Fruit fly (Drosophila melanogaster) whole organism, embryonic: ENCODE data around the gene Fdh.

Experiments
- Bdp1 ChIP-seq: fragments of 200-800 bp; sonication (Bioruptor generic); optimal IDR thresholded peaks from 3 replicates; lab custom pipeline; 2016; ENCODE audit warnings: missing biosample characterization, missing genetic modification characterization
- Bgb ChIP-seq: fragments of 200-800 bp; sonication (Bioruptor generic); IDR thresholded peaks from 2 replicates; pipeline ENCODE4 v1.3.6; 2022; ENCODE audit warnings: missing biosample characterization, missing genetic modification characterization; ENCODE audit not compliant: partially characterized antibody
- CG10209 ChIP-seq: fragments of 200-800 bp; sonication (Bioruptor generic); optimal IDR thresholded peaks from 3 replicates; lab custom pipeline; 2017; ENCODE audit warnings: missing biosample characterization, mild to moderate bottlenecking, missing genetic modification characterization, missing genetic modification reagents
- CG12769 ChIP-seq: fragments of 200-800 bp; sonication (Bioruptor generic); optimal IDR thresholded peaks from 2 replicates; lab custom pipeline; 2019; ENCODE audit warnings: missing biosample characterization, mild to moderate bottlenecking, missing genetic modification characterization, moderate library complexity
- CG12942 ChIP-seq: fragments of 200-800 bp; sonication (Bioruptor generic); optimal IDR thresholded peaks from 3 replicates; lab custom pipeline; 2016; ENCODE audit warnings: missing biosample characterization, missing genetic modification characterization
- CG14860 ChIP-seq: fragments of 200-800 bp; sonication (Bioruptor generic); IDR thresholded peaks from 3 replicates; pipeline ENCODE4 v1.3.6; 2022; ENCODE audit warnings: missing biosample characterization, missing genetic modification characterization; ENCODE audit not compliant: partially characterized antibody
- CG15011 ChIP-seq: fragments of 200-800 bp; sonication (Bioruptor generic); optimal IDR thresholded peaks from 3 replicates; lab custom pipeline; 2018; ENCODE audit warnings: missing biosample characterization, mild to moderate bottlenecking, missing genetic modification characterization
- CG15601 ChIP-seq: fragments of 200-800 bp; sonication (Bioruptor generic); optimal IDR thresholded peaks from 3 replicates; lab custom pipeline; 2019; ENCODE audit warnings: missing biosample characterization, mild to moderate bottlenecking, missing genetic modification characterization, moderate library complexity
- CG1602 ChIP-seq: fragments of 200-800 bp; sonication (Bioruptor generic); optimal IDR thresholded peaks from 3 replicates; lab custom pipeline; 2016; ENCODE audit warnings: missing biosample characterization, missing genetic modification characterization
- CG2712 ChIP-seq: fragments of 200-800 bp; optimal IDR thresholded peaks from 3 replicates; lab custom pipeline; 2019; ENCODE audit warnings: missing biosample characterization, mild to moderate bottlenecking, missing genetic modification characterization, moderate library complexity
- CG3995 ChIP-seq: fragments of 200-800 bp; sonication (Bioruptor generic); optimal IDR thresholded peaks from 3 replicates; lab custom pipeline; 2016; ENCODE audit warnings: missing biosample characterization, missing genetic modification characterization
- CG43689 ChIP-seq: fragments of 200-800 bp; sonication (Bioruptor generic); IDR thresholded peaks from 2 replicates; pipeline ENCODE4 v1.3.6; 2022; ENCODE audit warnings: missing biosample characterization, missing genetic modification characterization
- CG7928 ChIP-seq: fragments of 200-800 bp; sonication (Bioruptor generic); optimal IDR thresholded peaks from 2 replicates; lab custom pipeline; 2017; ENCODE audit warnings: missing biosample characterization, mild to moderate bottlenecking, missing genetic modification characterization
- CG8359 ChIP-seq: fragments of 200-800 bp; sonication (Bioruptor generic); optimal IDR thresholded peaks from 2 replicates; lab custom pipeline; 2017; ENCODE audit warnings: missing biosample characterization, mild to moderate bottlenecking, missing genetic modification characterization, borderline replicate concordance
- CG8388 ChIP-seq: fragments of 200-800 bp; sonication (Bioruptor generic); optimal IDR thresholded peaks from 2 replicates; lab custom pipeline; 2019; ENCODE audit warnings: missing biosample characterization, mild to moderate bottlenecking, missing genetic modification characterization, moderate library complexity
- CG9876 ChIP-seq: fragments of 200-800 bp; sonication (Bioruptor generic); optimal IDR thresholded peaks from 2 replicates; lab custom pipeline; 2016; ENCODE audit warnings: missing biosample characterization, missing genetic modification characterization
- CrebB ChIP-seq: fragments of 200-800 bp; sonication (Bioruptor generic); optimal IDR thresholded peaks from 3 replicates; lab custom pipeline; 2018; ENCODE audit warnings: missing biosample characterization, mild to moderate bottlenecking, missing genetic modification characterization
- Dbx ChIP-seq: fragments of 200-800 bp; sonication (Bioruptor generic); IDR thresholded peaks from 3 replicates; pipeline ENCODE4 v1.3.6; 2022; ENCODE audit warnings: missing biosample characterization, missing genetic modification characterization
- Dfd ChIP-seq, 2 experiments: fragments of >200 bp; optimal IDR thresholded peaks; 2 replicates each; lab custom pipeline; 2017; ENCODE audit warnings: missing biosample characterization in 2 of 2, missing genetic modification characterization in 2 of 2
- ERR ChIP-seq: fragments of 200-800 bp; sonication (Bioruptor generic); optimal IDR thresholded peaks from 2 replicates; lab custom pipeline; 2016; ENCODE audit warnings: missing biosample characterization, missing genetic modification characterization
- Fer2 ChIP-seq: fragments of 200-800 bp; sonication (Bioruptor generic); optimal IDR thresholded peaks from 2 replicates; lab custom pipeline; 2018; ENCODE audit warnings: missing biosample characterization, mild to moderate bottlenecking, missing genetic modification characterization, moderate library complexity
- HLH4C ChIP-seq: fragments of 200-800 bp; sonication (Bioruptor generic); IDR thresholded peaks from 3 replicates; pipeline ENCODE4 v1.3.6; 2022; ENCODE audit warnings: missing biosample characterization, missing genetic modification characterization; ENCODE audit not compliant: partially characterized antibody
- Hmr ChIP-seq: fragments of 200-800 bp; sonication (Bioruptor generic); optimal IDR thresholded peaks from 3 replicates; lab custom pipeline; 2017; ENCODE audit warnings: mild to moderate bottlenecking, missing biosample characterization, missing genetic modification reagents, missing genetic modification characterization
- Lpt ChIP-seq: fragments of >200 bp; optimal IDR thresholded peaks from 2 replicates; lab custom pipeline; 2018; ENCODE audit warnings: missing biosample characterization, missing genetic modification characterization
- MBD-R2 ChIP-seq: fragments of 200-800 bp; sonication (Bioruptor generic); IDR thresholded peaks from 2 replicates; pipeline ENCODE4 v1.3.6; 2022; ENCODE audit warnings: missing biosample characterization, missing genetic modification characterization
- Sox100B ChIP-seq: fragments of 200-800 bp; sonication (Bioruptor generic); optimal IDR thresholded peaks from 3 replicates; lab custom pipeline; 2018; ENCODE audit warnings: missing biosample characterization, mild to moderate bottlenecking, missing genetic modification characterization
- Sox102F ChIP-seq: fragments of 200-800 bp; sonication (Bioruptor generic); optimal IDR thresholded peaks from 2 replicates; lab custom pipeline; 2018; ENCODE audit warnings: missing biosample characterization, mild to moderate bottlenecking, missing genetic modification characterization, moderate library complexity
- Taf1 ChIP-seq: fragments of 200-800 bp; sonication (Bioruptor generic); IDR thresholded peaks from 2 replicates; pipeline ENCODE4 v1.3.6; 2022; ENCODE audit warnings: missing biosample characterization, missing genetic modification characterization
- Usf ChIP-seq: fragments of 200-800 bp; sonication (Bioruptor generic); optimal IDR thresholded peaks from 2 replicates; lab custom pipeline; 2017; ENCODE audit warnings: missing genotype, missing biosample characterization, missing genetic modification characterization
- Vsx1 ChIP-seq: fragments of 200-800 bp; sonication (Bioruptor generic); optimal IDR thresholded peaks from 2 replicates; lab custom pipeline; 2017; ENCODE audit warnings: missing biosample characterization, mild to moderate bottlenecking, missing genetic modification characterization, missing genetic modification reagents
- ab ChIP-seq: fragments of 200-800 bp; sonication (Bioruptor generic); optimal IDR thresholded peaks from 2 replicates; lab custom pipeline; 2016; ENCODE audit warnings: missing biosample characterization, missing genetic modification characterization
- ash1 ChIP-seq: fragments of 200-800 bp; sonication (Bioruptor generic); optimal IDR thresholded peaks from 2 replicates; lab custom pipeline; 2018; ENCODE audit warnings: missing biosample characterization, mild to moderate bottlenecking, missing genetic modification characterization
- br ChIP-seq: fragments of >200 bp; optimal IDR thresholded peaks from 2 replicates; lab custom pipeline; 2017
- chif ChIP-seq, 2 experiments: fragments of 200-800 bp; sonication (Bioruptor generic); optimal IDR thresholded peaks; 3 replicates each; lab custom pipeline; 2016; ENCODE audit warnings: missing biosample characterization in 2 of 2, missing genetic modification characterization in 2 of 2
- cwo ChIP-seq: fragments of 200-800 bp; sonication (Bioruptor generic); optimal IDR thresholded peaks from 3 replicates; lab custom pipeline; 2017; ENCODE audit warnings: missing biosample characterization, missing genetic modification characterization, mild to moderate bottlenecking, moderate library complexity, missing genetic modification reagents
- en ChIP-seq: fragments of 200-800 bp; sonication (Bioruptor generic); optimal IDR thresholded peaks from 2 replicates; lab custom pipeline; 2016; ENCODE audit warnings: missing biosample characterization, missing genetic modification characterization
- gfzf ChIP-seq: fragments of 200-800 bp; sonication (Bioruptor generic); optimal IDR thresholded peaks from 2 replicates; lab custom pipeline; 2016; ENCODE audit warnings: missing biosample characterization, mild to moderate bottlenecking, missing genetic modification characterization, moderate library complexity
- hth ChIP-seq: fragments of >200 bp; optimal IDR thresholded peaks from 2 replicates; lab custom pipeline; 2017; ENCODE audit warnings: inconsistent platforms
- insv ChIP-seq, 2 experiments: fragments of 200-800 bp; sonication (Bioruptor generic); optimal IDR thresholded peaks; 3 replicates each; lab custom pipeline; 2016 to 2018; ENCODE audit warnings: missing biosample characterization in 2 of 2, missing genetic modification characterization in 2 of 2
- ken ChIP-seq: fragments of 200-800 bp; sonication (Bioruptor generic); IDR thresholded peaks from 3 replicates; pipeline ENCODE4 v1.3.6; 2022; ENCODE audit warnings: missing biosample characterization, missing genetic modification characterization
- peb ChIP-seq: fragments of 200-800 bp; sonication (Bioruptor generic); IDR thresholded peaks from 2 replicates; pipeline ENCODE4 v1.3.6; 2022; ENCODE audit warnings: missing biosample characterization, missing genetic modification characterization
- pum ChIP-seq: fragments of 200-800 bp; sonication (Bioruptor generic); optimal IDR thresholded peaks from 2 replicates; lab custom pipeline; 2016; ENCODE audit warnings: missing biosample characterization, missing genetic modification characterization
- ro ChIP-seq: fragments of 200-800 bp; sonication (Bioruptor generic); IDR thresholded peaks from 2 replicates; pipeline ENCODE4 v1.3.6; 2022; ENCODE audit warnings: missing biosample characterization, missing genetic modification characterization
- sug ChIP-seq: fragments of 200-800 bp; optimal IDR thresholded peaks from 2 replicates; lab custom pipeline; 2019; ENCODE audit warnings: missing biosample characterization, mild to moderate bottlenecking, missing genetic modification characterization, moderate library complexity
- tio ChIP-seq: fragments of 200-800 bp; sonication (Bioruptor generic); optimal IDR thresholded peaks from 2 replicates; lab custom pipeline; 2017; ENCODE audit warnings: missing biosample characterization, missing genetic modification characterization, inconsistent platforms
- tx ChIP-seq: fragments of 200-800 bp; sonication (Bioruptor generic); optimal IDR thresholded peaks from 2 replicates; lab custom pipeline; 2016; ENCODE audit warnings: missing biosample characterization, missing genetic modification characterization
- unc-4 ChIP-seq: fragments of 200-800 bp; sonication (Bioruptor generic); IDR thresholded peaks from 2 replicates; pipeline ENCODE4 v1.3.6; 2022; ENCODE audit warnings: missing biosample characterization, missing genetic modification characterization; ENCODE audit not compliant: partially characterized antibody
- zen2 ChIP-seq: fragments of 200-800 bp; sonication (Bioruptor generic); IDR thresholded peaks from 3 replicates; pipeline ENCODE4 v1.3.6; 2022; ENCODE audit warnings: missing biosample characterization, missing genetic modification characterization; ENCODE audit not compliant: partially characterized antibody

Gene Fdh

DNA sequence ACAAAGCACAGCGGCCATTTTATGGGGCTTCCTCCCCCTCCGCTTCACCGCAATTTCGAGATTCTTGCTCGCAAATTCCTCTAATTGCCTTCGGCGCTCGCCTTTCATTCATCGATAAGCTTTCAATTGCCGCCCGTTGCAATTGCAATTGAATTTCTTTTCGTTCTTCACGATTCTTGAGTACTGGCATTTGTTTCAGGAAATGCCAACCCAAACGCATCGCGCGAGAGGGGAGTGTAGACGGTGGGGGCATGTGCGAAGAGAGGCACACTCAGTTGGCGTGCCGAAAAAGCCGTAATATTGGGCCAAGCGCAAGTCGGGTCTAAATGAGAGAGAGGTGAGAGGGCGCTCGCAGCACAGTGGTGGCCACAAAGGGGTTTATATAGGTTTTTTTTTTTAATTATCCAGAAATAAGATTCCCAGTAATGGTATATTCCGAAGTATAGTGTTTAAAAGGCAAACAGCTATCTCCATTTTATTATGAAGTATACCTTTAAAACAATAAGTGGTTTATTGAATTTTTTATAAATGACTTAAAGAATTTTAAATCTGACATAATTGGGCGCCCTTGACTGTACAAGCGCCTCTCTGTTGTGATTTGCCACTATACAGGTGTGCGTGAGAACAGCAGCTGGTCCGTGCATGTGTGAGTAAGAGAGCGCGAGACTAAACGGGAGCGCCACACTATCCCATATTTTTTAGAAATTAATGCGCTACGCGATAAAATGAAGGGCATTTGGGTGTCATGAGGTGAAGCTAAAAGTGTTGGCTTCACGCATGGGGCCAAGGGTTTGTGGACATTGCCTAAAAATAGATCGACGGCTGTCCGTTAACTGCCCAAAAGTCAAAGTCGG is 14.5 kb upstream of the Fdh start (continued):
- TF ChIP-seq Usf (GFP tag; lab: Kevin White, UChicago) (peak; percentile 73), hth (lab: Kevin White, UChicago) (no peak), CG12769 (peak; percentile 98), en (peak; percentile 74), CrebB (tag; lab: Kevin White, UChicago) (peak; percentile 81), ash1 (no peak), Vsx1 (GFP tag; lab: Kevin White, UChicago) (peak; percentile 56), pum (peak; percentile 82), CG8359 (peak; percentile 57), ab (GFP tag; lab: Kevin White, UChicago) (peak; percentile 25), peb (GFP tag; lab: Robert Waterston, UW) (peak; percentile 79), Sox102F (GFP tag; lab: Kevin White, UChicago) (peak; percentile 89), CG15601 (tag; lab: Kevin White, UChicago) (peak; percentile 84), Bgb (GFP tag; lab: Robert Waterston, UW) (peak; percentile 8; the same call in 1 of the 2 replicates), Hmr (GFP tag; lab: Kevin White, UChicago) (peak; percentile 96), chif (GFP tag; optimal IDR thresholded peaks at IDR 0.05; lab: Kevin White, UChicago) (peak; percentile 69 to 89), zen2 (GFP tag; lab: Robert Waterston, UW) (no peak), gfzf (GFP tag; lab: Kevin White, UChicago) (peak; percentile 6), CG43689 (GFP tag; lab: Robert Waterston, UW) (peak; percentile 69), tx (GFP tag; lab: Kevin White, UChicago) (peak; percentile 71), cwo (GFP tag; lab: Kevin White, UChicago) (peak; percentile 91), insv (GFP tag; optimal IDR thresholded peaks at IDR 0.05; lab: Kevin White, UChicago) (peak in 1 of 2 experiments; percentile 71), Dbx (GFP tag; lab: Robert Waterston, UW) (peak; percentile 94), Sox100B (GFP tag; lab: Kevin White, UChicago) (peak; percentile 89), HLH4C (GFP tag; lab: Robert Waterston, UW) (no peak), CG3995 (GFP tag; lab: Kevin White, UChicago) (peak; percentile 48), ken (GFP tag; lab: Robert Waterston, UW) (peak; percentile 43; the same call in 1 of the 3 replicates), CG2712 (tag; lab: Kevin White, UChicago) (peak; percentile 85), sug (tag; lab: Kevin White, UChicago) (peak; percentile 88), tio (GFP tag; lab: Kevin White, UChicago) (peak; percentile 85), CG8388 (GFP tag; lab: Kevin White, UChicago) (peak; percentile 84), CG7928 (GFP tag; lab: Kevin White, UChicago) (peak; percentile 56), MBD-R2 (GFP tag; lab: Robert Waterston, UW) (peak; percentile 72; the same call in 1 of the 2 replicates), ro (GFP tag; lab: Robert Waterston, UW) (peak; percentile 64), Lpt (GFP tag; lab: Kevin White, UChicago) (no peak), Fer2 (tag; lab: Kevin White, UChicago) (peak; percentile 76), CG10209 (GFP tag; lab: Kevin White, UChicago) (peak; percentile 91), ERR (GFP tag; lab: Kevin White, UChicago) (peak; percentile 78), CG14860 (GFP tag; lab: Robert Waterston, UW) (no peak), CG9876 (GFP tag; lab: Kevin White, UChicago) (peak; percentile 25), br (no peak), Bdp1 (GFP tag; lab: Kevin White, UChicago) (peak; percentile 60), CG15011 (GFP tag; lab: Kevin White, UChicago) (peak; percentile 85), unc-4 (0 out of 2 replicates have a peak, but pooled peaks have one; percentile 35), CG1602 (GFP tag; lab: Kevin White, UChicago) (peak; percentile 83), Taf1 (GFP tag; lab: Robert Waterston, UW) (peak; percentile 88), Dfd (GFP tag; optimal IDR thresholded peaks at IDR 0.05; lab: Kevin White, UChicago) (no peak), CG12942 (GFP tag; lab: Kevin White, UChicago) (peak; percentile 69)
